Worm (Caenorhabditis elegans) whole organism, midembryonic: ENCODE results near the gene ttll-12.

Experiments used
- T22C8.4 ChIP-seq: fragments of 200-800 bp; sonication (Bioruptor generic); IDR thresholded peaks from 2 replicates; pipeline ENCODE4 v1.3.6; 2022; ENCODE audit warnings: missing genetic modification characterization, missing compliant biosample characterization
- cog-1 ChIP-seq: sonication (generic microtip); optimal IDR thresholded peaks from 2 replicates; lab custom pipeline; 2016; ENCODE audit warnings: missing genetic modification characterization, missing compliant biosample characterization
- flt-1 ChIP-seq: fragments of 200-800 bp; sonication (Bioruptor generic); IDR thresholded peaks from 2 replicates; pipeline ENCODE4 v1.3.6; 2022; ENCODE audit warnings: missing genetic modification characterization, missing compliant biosample characterization
- klf-2 ChIP-seq: fragments of 200-800 bp; sonication (Bioruptor generic); conservative IDR thresholded peaks from 2 replicates; pipeline ENCODE4 v1.3.6; 2022; ENCODE audit warnings: missing genetic modification reagents, missing genetic modification characterization, missing compliant biosample characterization
- med-1 ChIP-seq: sonication (generic microtip); optimal IDR thresholded peaks from 2 replicates; lab custom pipeline; 2017; ENCODE audit warnings: missing genetic modification characterization, mild to moderate bottlenecking, missing compliant biosample characterization, antibody characterized with exemption, missing genetic modification reagents; ENCODE audit not compliant: insufficient read depth
- ref-1 ChIP-seq: fragments of 200-800 bp; sonication (Bioruptor generic); conservative IDR thresholded peaks from 2 replicates; pipeline ENCODE4 v1.3.6; 2022; ENCODE audit warnings: missing genetic modification reagents, missing genetic modification characterization, missing compliant biosample characterization
- tab-1 ChIP-seq: fragments of 200-800 bp; sonication (Bioruptor generic); IDR thresholded peaks from 2 replicates; pipeline ENCODE4 v1.3.6; 2022; ENCODE audit warnings: missing genetic modification characterization, missing compliant biosample characterization
- ztf-23 ChIP-seq: fragments of 200-800 bp; sonication (Bioruptor generic); IDR thresholded peaks from 2 replicates; pipeline ENCODE4 v1.3.6; 2022; ENCODE audit warnings: missing genetic modification reagents, missing genetic modification characterization, missing compliant biosample characterization
- ztf-29 ChIP-seq: fragments of 200-800 bp; sonication (Bioruptor generic); IDR thresholded peaks from 2 replicates; pipeline ENCODE4 v1.3.6; 2022; ENCODE audit warnings: missing genetic modification reagents, missing genetic modification characterization, missing compliant biosample characterization

DNA sequence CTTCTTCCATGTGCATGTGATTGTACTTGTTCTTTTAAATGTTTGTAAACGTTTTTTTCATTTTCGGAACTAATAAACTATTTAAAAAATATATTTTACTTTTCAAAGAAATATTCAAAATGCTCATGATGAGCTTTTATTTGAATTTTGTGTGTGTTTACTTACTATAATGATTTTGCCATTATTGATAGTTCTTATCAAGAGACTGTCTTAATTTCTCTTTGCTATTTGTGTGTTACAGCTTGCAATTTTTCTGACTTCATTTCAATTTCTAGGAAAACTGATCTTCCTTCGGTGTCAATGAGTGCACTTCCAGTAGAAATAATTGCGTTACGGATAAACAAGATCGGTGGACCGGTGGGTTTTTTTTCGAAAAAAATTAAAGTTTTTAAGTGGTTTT lies 36.0 kb downstream of the ttll-12 start, which contains the start of gene C06C3.12:
- TF ChIP-seq tab-1 (GFP tag; lab: Robert Waterston, UW) (no peak), T22C8.4 (GFP tag; lab: Robert Waterston, UW) (no peak), flt-1 (GFP tag; lab: Robert Waterston, UW) (no peak), klf-2 (GFP tag; lab: Robert Waterston, UW) (no peak), cog-1 (tag; lab: Kevin White, UChicago) (no peak), ztf-23 (GFP tag; lab: Robert Waterston, UW) (no peak), ref-1 (GFP tag; lab: Robert Waterston, UW) (no peak), med-1 (no peak), ztf-29 (GFP tag; lab: Robert Waterston, UW) (no peak)
